Fruit fly (Drosophila melanogaster): ENCODE measurements around the gene Tmhs.

DNA sequence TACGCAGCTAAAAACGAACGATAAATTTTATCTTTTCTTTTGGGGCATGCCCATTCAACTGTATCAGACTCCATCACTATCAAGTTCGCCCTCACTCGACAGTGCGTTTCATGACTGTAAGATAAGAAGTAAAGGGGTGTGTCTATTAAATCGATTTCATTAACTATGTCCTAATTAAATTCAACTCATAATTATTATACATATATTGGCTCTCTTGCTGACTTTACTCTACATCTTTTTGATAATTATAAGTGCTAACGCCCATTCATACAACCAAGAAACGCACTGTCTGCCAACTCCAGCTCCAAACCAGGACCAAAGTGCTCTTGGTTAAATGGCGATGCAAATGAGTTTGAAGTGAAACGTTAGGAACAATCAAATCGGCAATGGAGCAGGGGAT, 16.6 kb upstream of the Tmhs start:
- no peak for TF ChIP-seq tai (GFP tag; optimal IDR thresholded peaks at IDR 0.05)
- TF ChIP-seq h (GFP tag; optimal IDR thresholded peaks at IDR 0.05), result peak; percentile 42
- no peak for TF ChIP-seq Dfd (GFP tag; optimal IDR thresholded peaks at IDR 0.05)
- no peak for TF ChIP-seq Abd-B (GFP tag; optimal IDR thresholded peaks at IDR 0.05)
- TF ChIP-seq GATAd (GFP tag; optimal IDR thresholded peaks at IDR 0.05), result no peak
- TF ChIP-seq sv (GFP tag; optimal IDR thresholded peaks at IDR 0.05), result no peak
- TF ChIP-seq rgr (GFP tag; optimal IDR thresholded peaks at IDR 0.05), result peak; percentile 28
